Fruit fly (Drosophila melanogaster) whole organism, prepupa: ENCODE data around the gene CG44085.

Source experiments
- Blimp-1 ChIP-seq: fragments of 200-800 bp; sonication (Bioruptor generic); optimal IDR thresholded peaks from 3 replicates; lab custom pipeline; 2017; ENCODE audit warnings: missing biosample characterization, missing genetic modification characterization, mild to moderate bottlenecking, moderate library complexity, missing genetic modification reagents
- CG10631 ChIP-seq: fragments of 200-800 bp; sonication (Bioruptor generic); optimal IDR thresholded peaks from 2 replicates; lab custom pipeline; 2016; ENCODE audit warnings: missing biosample characterization, missing genetic modification characterization
- CG11762 ChIP-seq: fragments of 200-800 bp; sonication (Bioruptor generic); optimal IDR thresholded peaks from 3 replicates; lab custom pipeline; 2016; ENCODE audit warnings: missing biosample characterization, missing genetic modification characterization; ENCODE audit not compliant: insufficient read depth
- CG6276 ChIP-seq: fragments of 200-800 bp; sonication (Bioruptor generic); optimal IDR thresholded peaks from 2 replicates; lab custom pipeline; 2017; ENCODE audit warnings: missing biosample characterization, mild to moderate bottlenecking, missing genetic modification characterization
- CG6854 ChIP-seq: fragments of 200-800 bp; sonication (Bioruptor generic); optimal IDR thresholded peaks from 2 replicates; lab custom pipeline; 2017; ENCODE audit warnings: missing biosample characterization, mild to moderate bottlenecking, missing genetic modification characterization
- Hr38 ChIP-seq: sonication (Bioruptor generic); optimal IDR thresholded peaks from 2 replicates; lab custom pipeline; 2016; ENCODE audit warnings: missing biosample characterization, missing genetic modification characterization
- Sox102F ChIP-seq: fragments of 200-800 bp; sonication (Bioruptor generic); optimal IDR thresholded peaks from 2 replicates; lab custom pipeline; 2016; ENCODE audit warnings: missing biosample characterization, mild to moderate bottlenecking, missing genetic modification characterization
- cyc ChIP-seq: fragments of 200-800 bp; sonication (Bioruptor generic); optimal IDR thresholded peaks from 3 replicates; lab custom pipeline; 2016; ENCODE audit warnings: missing biosample characterization, missing genetic modification characterization
- eg ChIP-seq: fragments of 200-800 bp; sonication (Bioruptor generic); IDR thresholded peaks from 3 replicates; pipeline ENCODE4 v1.3.6; 2022; ENCODE audit warnings: missing biosample characterization, missing genetic modification characterization
- fkh ChIP-seq: fragments of 200-800 bp; sonication (Bioruptor generic); optimal IDR thresholded peaks from 3 replicates; lab custom pipeline; 2017; ENCODE audit warnings: missing biosample characterization, mild to moderate bottlenecking, missing genetic modification characterization, moderate library complexity

dm6 chr2L:13291960-13292487 is 31.2 kb downstream of the CG44085 start:
- TF ChIP-seq Sox102F (GFP tag; lab: Kevin White, UChicago) (no peak), fkh (GFP tag; lab: Kevin White, UChicago) (no peak), CG6854 (GFP tag; lab: Kevin White, UChicago) (no peak), CG11762 (GFP tag; lab: Kevin White, UChicago) (no peak), CG6276 (no peak), Blimp-1 (GFP tag; lab: Kevin White, UChicago) (no peak), cyc (no peak), eg (no peak), Hr38 (GFP tag; lab: Kevin White, UChicago) (no peak), CG10631 (GFP tag; lab: Kevin White, UChicago) (no peak)
